Fruit fly (Drosophila melanogaster) whole organism, embryonic: ENCODE results near the gene Cp16.

Experiments
- ATbp ChIP-seq: fragments of 200-800 bp; sonication (Bioruptor generic); optimal IDR thresholded peaks from 2 replicates; lab custom pipeline; 2017; ENCODE audit warnings: missing biosample characterization, mild to moderate bottlenecking, missing genetic modification characterization, missing genetic modification reagents
- Ada2b ChIP-seq: fragments of 200-800 bp; sonication (Bioruptor generic); IDR thresholded peaks from 2 replicates; pipeline ENCODE4 v1.3.6; 2022; ENCODE audit warnings: missing biosample characterization, missing genetic modification characterization
- Atf6 ChIP-seq: fragments of 200-800 bp; sonication (Bioruptor generic); IDR thresholded peaks from 2 replicates; pipeline ENCODE4 v1.3.6; 2022; ENCODE audit warnings: missing biosample characterization, missing genetic modification characterization
- CG1024 ChIP-seq: fragments of 200-800 bp; sonication (Bioruptor generic); IDR thresholded peaks from 2 replicates; pipeline ENCODE4 v1.3.6; 2022; ENCODE audit warnings: missing biosample characterization, missing genetic modification characterization
- CG10267 ChIP-seq: fragments of 200-800 bp; sonication (Bioruptor generic); optimal IDR thresholded peaks from 2 replicates; lab custom pipeline; 2018; ENCODE audit warnings: missing biosample characterization, mild to moderate bottlenecking, missing genetic modification characterization, moderate library complexity
- CG10366 ChIP-seq: fragments of 200-800 bp; sonication (Bioruptor generic); IDR thresholded peaks from 2 replicates; pipeline ENCODE4 v1.3.6; 2022; ENCODE audit warnings: missing biosample characterization, missing genetic modification characterization
- CG10431 ChIP-seq: fragments of 200-800 bp; sonication (Bioruptor generic); optimal IDR thresholded peaks from 3 replicates; lab custom pipeline; 2018; ENCODE audit warnings: missing biosample characterization, mild to moderate bottlenecking, missing genetic modification characterization
- CG11504 ChIP-seq: fragments of 200-800 bp; sonication (Bioruptor generic); optimal IDR thresholded peaks from 3 replicates; lab custom pipeline; 2019; ENCODE audit warnings: missing biosample characterization, mild to moderate bottlenecking, missing genetic modification characterization, moderate library complexity
- CG12219 ChIP-seq: fragments of 200-800 bp; sonication (Bioruptor generic); optimal IDR thresholded peaks from 3 replicates; lab custom pipeline; 2018; ENCODE audit warnings: missing biosample characterization, mild to moderate bottlenecking, missing genetic modification characterization
- CG14710 ChIP-seq: fragments of 200-800 bp; sonication (Bioruptor generic); optimal IDR thresholded peaks from 3 replicates; lab custom pipeline; 2019; ENCODE audit warnings: missing biosample characterization, mild to moderate bottlenecking, missing genetic modification characterization, moderate library complexity
- CG15269 ChIP-seq: fragments of 200-800 bp; sonication (Bioruptor generic); optimal IDR thresholded peaks from 2 replicates; lab custom pipeline; 2018; ENCODE audit warnings: missing biosample characterization, mild to moderate bottlenecking, missing genetic modification characterization, moderate library complexity
- CG15479 ChIP-seq: fragments of 200-800 bp; sonication (Bioruptor generic); optimal IDR thresholded peaks from 3 replicates; lab custom pipeline; 2019; ENCODE audit warnings: missing biosample characterization, mild to moderate bottlenecking, missing genetic modification characterization, moderate library complexity
- CG1603 ChIP-seq: fragments of 200-800 bp; sonication (Bioruptor generic); optimal IDR thresholded peaks from 2 replicates; lab custom pipeline; 2019; ENCODE audit warnings: missing biosample characterization, mild to moderate bottlenecking, missing genetic modification characterization, moderate library complexity
- CG16779 ChIP-seq: fragments of 200-800 bp; sonication (Bioruptor generic); IDR thresholded peaks from 2 replicates; pipeline ENCODE4 v1.3.6; 2022; ENCODE audit warnings: missing biosample characterization, missing genetic modification characterization
- CG17568 ChIP-seq: fragments of 200-800 bp; sonication (Bioruptor generic); optimal IDR thresholded peaks from 2 replicates; lab custom pipeline; 2018; ENCODE audit warnings: missing biosample characterization, mild to moderate bottlenecking, missing genetic modification characterization, moderate library complexity
- CG32772 ChIP-seq: fragments of 200-800 bp; sonication (Bioruptor generic); IDR thresholded peaks from 2 replicates; pipeline ENCODE4 v1.3.6; 2022; ENCODE audit warnings: missing biosample characterization, missing genetic modification characterization
- CG34376 ChIP-seq: fragments of 200-800 bp; sonication (Bioruptor generic); optimal IDR thresholded peaks from 2 replicates; lab custom pipeline; 2018; ENCODE audit warnings: missing biosample characterization, mild to moderate bottlenecking, missing genetic modification characterization
- CG5180 ChIP-seq: fragments of 200-800 bp; sonication (Bioruptor generic); optimal IDR thresholded peaks from 3 replicates; lab custom pipeline; 2017; ENCODE audit warnings: missing biosample characterization, missing genetic modification characterization, mild to moderate bottlenecking, moderate library complexity, missing genetic modification reagents
- CG6175 ChIP-seq: fragments of 200-800 bp; sonication (Bioruptor generic); IDR thresholded peaks from 3 replicates; pipeline ENCODE4 v1.3.6; 2022; ENCODE audit warnings: missing biosample characterization, missing genetic modification characterization
- CG6272 ChIP-seq: fragments of 200-800 bp; sonication (Bioruptor generic); IDR thresholded peaks from 2 replicates; pipeline ENCODE4 v1.3.6; 2022; ENCODE audit warnings: missing biosample characterization, missing genetic modification characterization
- CG7556 ChIP-seq: fragments of 200-800 bp; sonication (Bioruptor generic); optimal IDR thresholded peaks from 2 replicates; lab custom pipeline; 2017; ENCODE audit warnings: missing biosample characterization, mild to moderate bottlenecking, missing genetic modification characterization
- CG8478 ChIP-seq: fragments of >200 bp; optimal IDR thresholded peaks from 2 replicates; lab custom pipeline; 2018
- CTCF ChIP-seq: fragments of 200-800 bp; sonication (Bioruptor generic); optimal IDR thresholded peaks from 2 replicates; lab custom pipeline; 2017; ENCODE audit warnings: missing biosample characterization, mild to moderate bottlenecking, missing genetic modification characterization, moderate library complexity
- D ChIP-seq, 2 experiments: fragments of 200-800 bp in 1 of 2; fragments of >200 bp in 1 of 2; sonication (Bioruptor generic) in 1 of 2; optimal IDR thresholded peaks; 2 replicates in 1 of 2; 3 replicates in 1 of 2; lab custom pipeline; 2017; ENCODE audit warnings: mild to moderate bottlenecking in 1 of 2, missing biosample characterization in 1 of 2, missing genetic modification characterization in 1 of 2, missing genetic modification reagents in 1 of 2
- Elba2 ChIP-seq: fragments of 200-800 bp; sonication (Bioruptor generic); optimal IDR thresholded peaks from 3 replicates; lab custom pipeline; 2016; ENCODE audit warnings: missing biosample characterization, missing genetic modification characterization
- H15 ChIP-seq: fragments of 200-800 bp; sonication (Bioruptor generic); IDR thresholded peaks from 3 replicates; pipeline ENCODE4 v1.3.6; 2022; ENCODE audit warnings: missing biosample characterization, missing genetic modification characterization
- HLHmδ ChIP-seq: fragments of 200-800 bp; sonication (Bioruptor generic); optimal IDR thresholded peaks from 2 replicates; lab custom pipeline; 2018; ENCODE audit warnings: missing biosample characterization, mild to moderate bottlenecking, missing genetic modification characterization, moderate library complexity
- Myb ChIP-seq: fragments of 200-800 bp; sonication (Bioruptor generic); optimal IDR thresholded peaks from 2 replicates; lab custom pipeline; 2016; ENCODE audit warnings: missing biosample characterization, missing genetic modification characterization
- NK7.1 ChIP-seq: fragments of 200-800 bp; sonication (Bioruptor generic); optimal IDR thresholded peaks from 3 replicates; lab custom pipeline; 2016; ENCODE audit warnings: missing biosample characterization, missing genetic modification characterization
- Ravus ChIP-seq: fragments of 200-800 bp; sonication (Bioruptor generic); IDR thresholded peaks from 2 replicates; pipeline ENCODE4 v1.3.6; 2022; ENCODE audit warnings: missing biosample characterization, missing genetic modification characterization
- Sin3A ChIP-seq: fragments of >200 bp; optimal IDR thresholded peaks from 2 replicates; lab custom pipeline; 2018
- Trl ChIP-seq, 3 experiments: fragments of >200 bp in 2 of 3; fragments of 200-800 bp in 1 of 3; sonication (Bioruptor generic) in 1 of 3; optimal IDR thresholded peaks; 2 replicates in 1 of 3; 3 replicates in 2 of 3; lab custom pipeline; 2016 to 2017; ENCODE audit warnings: missing biosample characterization in 1 of 3, missing genetic modification characterization in 1 of 3
- ab ChIP-seq: fragments of 200-800 bp; sonication (Bioruptor generic); optimal IDR thresholded peaks from 2 replicates; lab custom pipeline; 2016; ENCODE audit warnings: missing biosample characterization, missing genetic modification characterization
- ase ChIP-seq: fragments of 200-800 bp; sonication (Bioruptor generic); IDR thresholded peaks from 3 replicates; pipeline ENCODE4 v1.3.6; 2022; ENCODE audit warnings: missing biosample characterization, missing genetic modification characterization
- cas ChIP-seq: fragments of 200-800 bp; sonication (Bioruptor generic); IDR thresholded peaks from 2 replicates; pipeline ENCODE4 v1.3.6; 2022; ENCODE audit warnings: missing biosample characterization, missing genetic modification characterization
- dpn ChIP-seq, 2 experiments: fragments of 200-800 bp; sonication (Bioruptor generic); optimal IDR thresholded peaks; 3 replicates each; lab custom pipeline; 2016; ENCODE audit warnings: missing biosample characterization in 2 of 2, missing genetic modification characterization in 2 of 2
- esg ChIP-seq: fragments of 200-800 bp; sonication (Bioruptor generic); conservative IDR thresholded peaks from 2 replicates; pipeline ENCODE4 v1.3.6; 2022; ENCODE audit warnings: missing biosample characterization, missing genetic modification characterization
- fd64A ChIP-seq: fragments of 200-800 bp; sonication (Bioruptor generic); optimal IDR thresholded peaks from 3 replicates; lab custom pipeline; 2018; ENCODE audit warnings: missing biosample characterization, mild to moderate bottlenecking, missing genetic modification characterization
- fru ChIP-seq: fragments of >200 bp; optimal IDR thresholded peaks from 2 replicates; lab custom pipeline; 2017
- ftz-f1 ChIP-seq: fragments of 200-800 bp; sonication (Bioruptor generic); optimal IDR thresholded peaks from 2 replicates; lab custom pipeline; 2016; ENCODE audit warnings: missing biosample characterization, missing genetic modification characterization
- gce ChIP-seq: fragments of 200-800 bp; sonication (Bioruptor generic); IDR thresholded peaks from 3 replicates; pipeline ENCODE4 v1.3.6; 2022; ENCODE audit warnings: missing biosample characterization, missing genetic modification characterization
- gem ChIP-seq: fragments of 200-800 bp; sonication (Bioruptor generic); optimal IDR thresholded peaks from 2 replicates; lab custom pipeline; 2019; ENCODE audit warnings: missing biosample characterization, mild to moderate bottlenecking, missing genetic modification characterization, moderate library complexity
- gsb ChIP-seq: fragments of 200-800 bp; sonication (Bioruptor generic); IDR thresholded peaks from 2 replicates; pipeline ENCODE4 v1.3.6; 2022; ENCODE audit warnings: missing biosample characterization, missing genetic modification characterization
- her ChIP-seq: fragments of 200-800 bp; sonication (Bioruptor generic); optimal IDR thresholded peaks from 2 replicates; lab custom pipeline; 2016; ENCODE audit warnings: missing biosample characterization, missing genetic modification characterization
- jigr1 ChIP-seq: fragments of 200-800 bp; sonication (Bioruptor generic); IDR thresholded peaks from 3 replicates; pipeline ENCODE4 v1.3.6; 2022; ENCODE audit warnings: missing biosample characterization, missing genetic modification characterization
- pnt ChIP-seq: fragments of 200-800 bp; sonication (Bioruptor generic); optimal IDR thresholded peaks from 3 replicates; lab custom pipeline; 2016; ENCODE audit warnings: missing biosample characterization, missing genetic modification characterization
- ro ChIP-seq: fragments of 200-800 bp; sonication (Bioruptor generic); IDR thresholded peaks from 2 replicates; pipeline ENCODE4 v1.3.6; 2022; ENCODE audit warnings: missing biosample characterization, missing genetic modification characterization
- sc ChIP-seq, 3 experiments: fragments of >200 bp in 2 of 3; fragments of 200-800 bp in 1 of 3; sonication (Bioruptor generic) in 1 of 3; optimal IDR thresholded peaks; 2 replicates in 2 of 3; 3 replicates in 1 of 3; lab custom pipeline; 2017; ENCODE audit warnings: mild to moderate bottlenecking in 1 of 3, missing biosample characterization in 1 of 3, missing genetic modification characterization in 1 of 3, missing genetic modification reagents in 1 of 3
- sens ChIP-seq: fragments of 200-800 bp; sonication (Bioruptor generic); peaks from one replicate; lab custom pipeline; 2016; ENCODE audit warnings: missing biosample characterization, missing genetic modification characterization
- stc ChIP-seq: fragments of 200-800 bp; sonication (Bioruptor generic); IDR thresholded peaks from 2 replicates; pipeline ENCODE4 v1.3.6; 2022; ENCODE audit warnings: missing biosample characterization, missing genetic modification characterization
- tup ChIP-seq: fragments of 200-800 bp; sonication (Bioruptor generic); optimal IDR thresholded peaks from 2 replicates; lab custom pipeline; 2016; ENCODE audit warnings: missing biosample characterization, mild to moderate bottlenecking, missing genetic modification characterization, moderate library complexity
- wdn ChIP-seq: fragments of 200-800 bp; sonication (Bioruptor generic); IDR thresholded peaks from 2 replicates; pipeline ENCODE4 v1.3.6; 2022; ENCODE audit warnings: missing biosample characterization, missing genetic modification characterization

Cp16 gene

dm6 chr3L:8765493-8765892 lies 33.7 kb downstream of the Cp16 start (continued):
- TF ChIP-seq sc (optimal IDR thresholded peaks at IDR 0.05; lab: Kevin White, UChicago) (no peak), sc (GFP tag; optimal IDR thresholded peaks at IDR 0.05; lab: Kevin White, UChicago) (no peak), ase (peak; percentile 31; the same call in 2 of the 3 replicates), HLHmδ (GFP tag; lab: Kevin White, UChicago) (no peak), Ravus (peak; percentile 6; the same call in 1 of the 2 replicates), CG7556 (GFP tag; lab: Kevin White, UChicago) (no peak), gem (tag; lab: Kevin White, UChicago) (no peak), CG11504 (tag; lab: Kevin White, UChicago) (peak; percentile 96), CG6175 (GFP tag; lab: Robert Waterston, UW) (no peak), CG34376 (GFP tag; lab: Kevin White, UChicago) (no peak), CG10431 (GFP tag; lab: Kevin White, UChicago) (no peak), Trl (optimal IDR thresholded peaks at IDR 0.05; lab: Kevin White, UChicago) (no peak), Trl (GFP tag; optimal IDR thresholded peaks at IDR 0.05; lab: Kevin White, UChicago) (no peak), CG12219 (GFP tag; lab: Kevin White, UChicago) (no peak), gce (GFP tag; lab: Robert Waterston, UW) (peak; percentile 78; the same call in 2 of the 3 replicates), CG10366 (peak; percentile 54), CG8478 (lab: Kevin White, UChicago) (no peak), Sin3A (lab: Kevin White, UChicago) (no peak), CG17568 (GFP tag; lab: Kevin White, UChicago) (no peak), tup (GFP tag; lab: Kevin White, UChicago) (no peak), Atf6 (GFP tag; lab: Robert Waterston, UW) (no peak), jigr1 (GFP tag; lab: Robert Waterston, UW) (peak; percentile 5; the same call in 1 of the 3 replicates), fru (no peak), her (GFP tag; lab: Kevin White, UChicago) (no peak), ro (GFP tag; lab: Robert Waterston, UW) (no peak), CTCF (GFP tag; lab: Kevin White, UChicago) (no peak), Elba2 (GFP tag; lab: Kevin White, UChicago) (no peak), CG15479 (GFP tag; lab: Kevin White, UChicago) (no peak), D (optimal IDR thresholded peaks at IDR 0.05; lab: Kevin White, UChicago) (no peak), D (GFP tag; optimal IDR thresholded peaks at IDR 0.05; lab: Kevin White, UChicago) (no peak), Myb (GFP tag; lab: Kevin White, UChicago) (no peak), fd64A (GFP tag; lab: Kevin White, UChicago) (no peak), CG32772 (GFP tag; lab: Robert Waterston, UW) (peak; percentile 53), CG1603 (tag; lab: Kevin White, UChicago) (no peak), pnt (no peak), CG1024 (GFP tag; lab: Robert Waterston, UW) (peak; percentile 62), wdn (no peak), sens (no peak), CG6272 (GFP tag; lab: Robert Waterston, UW) (no peak; the same call in 1 of the 2 replicates), cas (GFP tag; lab: Robert Waterston, UW) (no peak), stc (GFP tag; lab: Robert Waterston, UW) (peak; percentile 55), CG5180 (GFP tag; lab: Kevin White, UChicago) (no peak), esg (GFP tag; lab: Robert Waterston, UW) (peak; percentile 14; the same call in 1 of the 2 replicates), ftz-f1 (GFP tag; lab: Kevin White, UChicago) (no peak), CG14710 (tag; lab: Kevin White, UChicago) (peak; percentile 37), NK7.1 (GFP tag; lab: Kevin White, UChicago) (no peak), CG10267 (tag; lab: Kevin White, UChicago) (peak; percentile 78), ab (no peak), ATbp (GFP tag; lab: Kevin White, UChicago) (no peak), CG16779 (GFP tag; lab: Robert Waterston, UW) (no peak), Ada2b (GFP tag; lab: Robert Waterston, UW) (peak; percentile 63), H15 (GFP tag; lab: Robert Waterston, UW) (peak; percentile 66), gsb (GFP tag; lab: Robert Waterston, UW) (no peak), dpn (GFP tag; optimal IDR thresholded peaks at IDR 0.05; lab: Kevin White, UChicago) (no peak), CG15269 (tag; lab: Kevin White, UChicago) (no peak)
